Worm (Caenorhabditis elegans) whole organism, late embryonic: ENCODE measurements around the gene Y59H11AM.1.
A peak's percentile ranks its signal among the peaks of the same experiment; 100 is the strongest.

ENCODE experiments used
- C38D4.7 ChIP-seq: fragments of 200-800 bp; sonication (Bioruptor generic); optimal IDR thresholded peaks from 2 replicates; lab custom pipeline; 2018; ENCODE audit warnings: mild to moderate bottlenecking, missing genetic modification characterization, moderate library complexity, missing compliant biosample characterization
- F13H6.1 ChIP-seq: sonication (generic microtip); optimal IDR thresholded peaks from 2 replicates; lab custom pipeline; 2016; ENCODE audit warnings: missing genetic modification characterization, missing compliant biosample characterization
- T23F11.4 ChIP-seq: fragments of 200-800 bp; sonication (Bioruptor generic); optimal IDR thresholded peaks from 2 replicates; lab custom pipeline; 2018; ENCODE audit warnings: mild to moderate bottlenecking, missing genetic modification characterization, missing compliant biosample characterization
- ahr-1 ChIP-seq: sonication (generic microtip); optimal IDR thresholded peaks from 2 replicates; lab custom pipeline; 2016; ENCODE audit warnings: missing genetic modification characterization, missing compliant biosample characterization
- ama-1 ChIP-seq: fragments of 150-350 bp; optimal IDR thresholded peaks from 2 replicates; lab custom pipeline; 2014
- ceh-14 ChIP-seq: sonication (generic microtip); optimal IDR thresholded peaks from 2 replicates; lab custom pipeline; 2016; ENCODE audit warnings: missing genotype, missing genetic modification characterization, missing compliant biosample characterization
- ceh-19 ChIP-seq: fragments of 200-800 bp; sonication (Bioruptor generic); optimal IDR thresholded peaks from 2 replicates; lab custom pipeline; 2018; ENCODE audit warnings: mild to moderate bottlenecking, missing genetic modification characterization, missing compliant biosample characterization
- ceh-2 ChIP-seq: sonication (generic microtip); optimal IDR thresholded peaks from 2 replicates; lab custom pipeline; 2016; ENCODE audit warnings: missing genotype, missing genetic modification characterization, missing compliant biosample characterization
- ceh-24 ChIP-seq: sonication (generic microtip); optimal IDR thresholded peaks from 2 replicates; lab custom pipeline; 2016; ENCODE audit warnings: mild to moderate bottlenecking, missing genetic modification characterization, missing compliant biosample characterization
- ceh-34 ChIP-seq: sonication (generic microtip); optimal IDR thresholded peaks from 2 replicates; lab custom pipeline; 2016; ENCODE audit warnings: mild to moderate bottlenecking, missing genetic modification characterization, missing compliant biosample characterization
- ceh-45 ChIP-seq: fragments of 200-800 bp; sonication (Bioruptor generic); IDR thresholded peaks from 2 replicates; pipeline ENCODE4 v1.3.6; 2022; ENCODE audit warnings: missing genetic modification reagents, missing genetic modification characterization, missing compliant biosample characterization
- ceh-6 ChIP-seq: fragments of 200-800 bp; sonication (Bioruptor generic); optimal IDR thresholded peaks from 2 replicates; lab custom pipeline; 2018; ENCODE audit warnings: mild to moderate bottlenecking, missing genetic modification characterization, missing compliant biosample characterization
- ceh-9 ChIP-seq: sonication (generic microtip); optimal IDR thresholded peaks from 2 replicates; lab custom pipeline; 2016; ENCODE audit warnings: mild to moderate bottlenecking, missing genetic modification characterization, inconsistent platforms, missing compliant biosample characterization
- che-1 ChIP-seq: sonication (generic microtip); optimal IDR thresholded peaks from 2 replicates; lab custom pipeline; 2016; ENCODE audit warnings: mild to moderate bottlenecking, missing genetic modification characterization, missing compliant biosample characterization
- dmd-4 ChIP-seq: sonication (generic microtip); optimal IDR thresholded peaks from 2 replicates; lab custom pipeline; 2016; ENCODE audit warnings: borderline replicate concordance, missing genetic modification characterization, missing compliant biosample characterization
- elt-2 ChIP-seq: sonication (generic microtip); optimal IDR thresholded peaks from 2 replicates; lab custom pipeline; 2016; ENCODE audit warnings: missing genetic modification reagents, missing genetic modification characterization, missing compliant biosample characterization
- elt-4 ChIP-seq: sonication (generic microtip); optimal IDR thresholded peaks from 2 replicates; lab custom pipeline; 2016; ENCODE audit warnings: missing genetic modification characterization, missing compliant biosample characterization
- ets-4 ChIP-seq: sonication (generic microtip); optimal IDR thresholded peaks from 2 replicates; lab custom pipeline; 2016; ENCODE audit warnings: missing genetic modification characterization, missing compliant biosample characterization
- fax-1 ChIP-seq: sonication (generic microtip); optimal IDR thresholded peaks from 2 replicates; lab custom pipeline; 2016; ENCODE audit warnings: missing genotype, missing genetic modification characterization, missing compliant biosample characterization
- hlh-13 ChIP-seq: fragments of 200-800 bp; sonication (Bioruptor generic); optimal IDR thresholded peaks from 2 replicates; lab custom pipeline; 2018; ENCODE audit warnings: mild to moderate bottlenecking, missing genetic modification characterization, missing compliant biosample characterization
- hlh-15 ChIP-seq: sonication (generic microtip); optimal IDR thresholded peaks from 2 replicates; lab custom pipeline; 2016; ENCODE audit warnings: missing genetic modification characterization, missing compliant biosample characterization
- lim-6 ChIP-seq: sonication (generic microtip); optimal IDR thresholded peaks from 2 replicates; lab custom pipeline; 2016; ENCODE audit warnings: missing genetic modification characterization, missing compliant biosample characterization
- lin-11 ChIP-seq: fragments of 200-800 bp; sonication (Bioruptor generic); optimal IDR thresholded peaks from 2 replicates; lab custom pipeline; 2018; ENCODE audit warnings: mild to moderate bottlenecking, missing genetic modification characterization, missing compliant biosample characterization
- mec-3 ChIP-seq: sonication (generic microtip); optimal IDR thresholded peaks from 2 replicates; lab custom pipeline; 2016; ENCODE audit warnings: borderline replicate concordance, missing genetic modification characterization, missing compliant biosample characterization
- nfya-1 ChIP-seq: sonication (generic microtip); optimal IDR thresholded peaks from 2 replicates; lab custom pipeline; 2017; ENCODE audit warnings: missing genetic modification characterization, mild to moderate bottlenecking, missing compliant biosample characterization, antibody characterized with exemption, moderate library complexity
- nhr-11 ChIP-seq: fragments of 150-350 bp; optimal IDR thresholded peaks from 2 replicates; lab custom pipeline; 2014; ENCODE audit warnings: missing biosample characterization, missing genetic modification characterization
- odd-2 ChIP-seq: sonication (generic microtip); optimal IDR thresholded peaks from 2 replicates; lab custom pipeline; 2017; ENCODE audit warnings: antibody characterized with exemption, mild to moderate bottlenecking, missing genetic modification characterization, missing compliant biosample characterization
- pat-9 ChIP-seq: fragments of 200-800 bp; sonication (Bioruptor generic); optimal IDR thresholded peaks from 2 replicates; lab custom pipeline; 2018; ENCODE audit warnings: mild to moderate bottlenecking, missing genetic modification characterization, moderate library complexity, missing compliant biosample characterization
- pha-4 ChIP-seq: fragments of 150-350 bp; optimal IDR thresholded peaks from 2 replicates; lab custom pipeline; 2018; ENCODE audit warnings: missing biosample characterization, missing genetic modification reagents, missing genetic modification characterization
- ref-2 ChIP-seq: sonication (generic microtip); optimal IDR thresholded peaks from 2 replicates; lab custom pipeline; 2016; ENCODE audit warnings: missing genetic modification characterization, missing compliant biosample characterization
- sdc-2 ChIP-seq: sonication (generic microtip); optimal IDR thresholded peaks from 2 replicates; lab custom pipeline; 2016; ENCODE audit warnings: missing genotype, missing genetic modification characterization, missing compliant biosample characterization
- sox-2 ChIP-seq: fragments of 200-800 bp; sonication (Bioruptor generic); IDR thresholded peaks from 2 replicates; pipeline ENCODE4 v1.3.6; 2022; ENCODE audit warnings: missing genetic modification reagents, missing genetic modification characterization, missing compliant biosample characterization
- sox-4 ChIP-seq: sonication (generic microtip); optimal IDR thresholded peaks from 2 replicates; lab custom pipeline; 2017; ENCODE audit warnings: mild to moderate bottlenecking, missing genetic modification characterization, inconsistent platforms, missing compliant biosample characterization
- syd-9 ChIP-seq: sonication (generic microtip); optimal IDR thresholded peaks from 2 replicates; lab custom pipeline; 2016; ENCODE audit warnings: mild to moderate bottlenecking, missing genetic modification characterization, moderate library complexity, missing compliant biosample characterization
- unc-3 ChIP-seq, 2 experiments: fragments of 200-800 bp in 1 of 2; sonication (Bioruptor generic) in 1 of 2; sonication (generic microtip) in 1 of 2; conservative IDR thresholded peaks in 1 of 2; optimal IDR thresholded peaks in 1 of 2; 2 replicates each; pipeline versions ENCODE4 v1.3.6 to Lab custom; 2016 to 2022; ENCODE audit warnings: missing compliant biosample characterization in 2 of 2, missing genetic modification characterization in 2 of 2, missing genetic modification reagents in 1 of 2
- unc-42 ChIP-seq: sonication (generic microtip); optimal IDR thresholded peaks from 2 replicates; lab custom pipeline; 2016; ENCODE audit warnings: missing genotype, missing genetic modification characterization, missing compliant biosample characterization
- unc-55 ChIP-seq: sonication (generic microtip); optimal IDR thresholded peaks from 2 replicates; lab custom pipeline; 2017; ENCODE audit warnings: missing biosample characterization, missing genetic modification reagents, missing genetic modification characterization
- unc-86 ChIP-seq: sonication (generic microtip); optimal IDR thresholded peaks from 2 replicates; lab custom pipeline; 2016; ENCODE audit warnings: missing genetic modification characterization, missing compliant biosample characterization
- zip-5 ChIP-seq: sonication (generic microtip); optimal IDR thresholded peaks from 2 replicates; lab custom pipeline; 2016; ENCODE audit warnings: missing genetic modification characterization, missing compliant biosample characterization
- ztf-16 ChIP-seq: sonication (generic microtip); optimal IDR thresholded peaks from 2 replicates; lab custom pipeline; 2017; ENCODE audit warnings: missing genetic modification characterization, missing compliant biosample characterization

The Y59H11AM.1 gene

DNA sequence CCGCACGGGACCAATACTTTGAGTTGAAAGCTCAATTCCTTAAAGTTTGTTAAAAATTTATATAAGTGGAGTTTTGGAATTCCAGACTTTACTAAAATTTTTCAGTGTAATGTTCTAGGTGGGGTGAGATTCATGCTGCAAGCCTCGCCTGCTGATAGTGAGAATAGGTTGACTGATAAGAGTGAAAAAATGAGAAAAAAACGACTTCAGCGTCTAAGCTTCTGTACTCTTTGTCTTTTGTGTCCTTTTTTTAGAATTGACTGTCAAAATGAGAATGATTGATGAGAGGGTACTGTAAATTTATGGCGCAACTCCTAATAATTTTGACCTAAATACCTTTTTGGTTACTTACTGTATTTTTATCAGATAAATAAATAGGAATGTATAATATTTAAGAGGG lies 37.0 kb upstream of the Y59H11AM.1 start:
- TF ChIP-seq elt-2 (tag; lab: Kevin White, UChicago), result peak; percentile 45
- TF ChIP-seq ceh-24 (tag; lab: Kevin White, UChicago), result no peak

DNA sequence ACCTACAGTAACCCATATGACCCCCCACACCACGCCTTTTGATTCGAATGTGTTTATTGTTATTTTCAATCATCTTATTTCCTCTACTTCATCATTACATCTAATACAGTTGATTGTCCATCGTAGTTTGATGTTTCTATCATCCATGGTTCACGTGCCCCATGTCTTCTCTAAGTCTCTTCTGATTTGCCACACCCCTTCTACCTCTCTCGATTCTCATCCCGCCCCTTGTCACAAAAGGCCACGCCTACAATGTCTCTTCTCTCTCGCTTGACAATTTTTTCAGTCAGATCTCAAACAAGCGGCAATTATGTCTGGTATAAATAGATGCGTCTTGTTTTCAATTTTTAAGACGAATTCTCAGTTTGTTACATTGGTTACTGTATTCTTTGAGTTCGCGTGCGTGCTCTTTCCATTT lies 36.2 kb upstream of the Y59H11AM.1 start:
- TF ChIP-seq C38D4.7, result no peak
- TF ChIP-seq ama-1 (lab: Kevin White, UChicago), result no peak
- no peak for TF ChIP-seq ets-4 (tag; lab: Kevin White, UChicago)
- TF ChIP-seq ceh-6 (GFP tag; lab: Kevin White, UChicago), result no peak
- TF ChIP-seq syd-9, result no peak
- TF ChIP-seq unc-86 (tag; lab: Kevin White, UChicago), result no peak
- TF ChIP-seq unc-55 (GFP tag; lab: Kevin White, UChicago), result peak; percentile 81
- no peak for TF ChIP-seq sox-4
- no peak for TF ChIP-seq nfya-1 (tag; lab: Kevin White, UChicago)

DNA sequence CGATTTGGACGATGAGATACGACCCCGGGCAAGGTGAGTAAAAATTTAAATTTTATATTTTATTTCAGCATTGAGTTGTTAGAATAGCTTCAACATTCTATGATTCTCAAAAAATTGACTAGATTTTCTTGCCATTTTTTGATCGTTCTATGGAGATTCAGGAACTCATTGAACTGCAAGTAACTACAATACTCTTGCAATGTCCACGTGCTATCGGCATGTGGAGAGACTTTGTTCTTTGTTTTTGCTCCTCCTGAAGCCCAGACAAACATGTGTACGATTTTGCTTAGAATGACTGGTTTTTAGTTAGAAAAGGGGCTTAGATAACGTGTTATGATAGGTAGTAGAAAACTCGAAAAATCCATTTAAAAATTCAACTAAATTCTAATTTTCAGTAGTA lies 35.3 kb upstream of the Y59H11AM.1 start:
- TF ChIP-seq ceh-2 (tag; lab: Kevin White, UChicago) (no peak), zip-5 (tag; lab: Kevin White, UChicago) (no peak), ref-2 (no peak), T23F11.4 (no peak), fax-1 (tag; lab: Kevin White, UChicago) (no peak), ceh-14 (no peak), pha-4 (tag; lab: Kevin White, UChicago) (no peak), lim-6 (tag; lab: Kevin White, UChicago) (no peak), sdc-2 (tag; lab: Kevin White, UChicago) (no peak), unc-3 (GFP tag; conservative IDR thresholded peaks at IDR 0.05; lab: Robert Waterston, UW) (no peak), unc-3 (tag; optimal IDR thresholded peaks at IDR 0.05; lab: Kevin White, UChicago) (no peak), mec-3 (tag; lab: Kevin White, UChicago) (no peak), elt-2 (tag; lab: Kevin White, UChicago) (no peak), dmd-4 (no peak), ceh-19 (no peak)

DNA sequence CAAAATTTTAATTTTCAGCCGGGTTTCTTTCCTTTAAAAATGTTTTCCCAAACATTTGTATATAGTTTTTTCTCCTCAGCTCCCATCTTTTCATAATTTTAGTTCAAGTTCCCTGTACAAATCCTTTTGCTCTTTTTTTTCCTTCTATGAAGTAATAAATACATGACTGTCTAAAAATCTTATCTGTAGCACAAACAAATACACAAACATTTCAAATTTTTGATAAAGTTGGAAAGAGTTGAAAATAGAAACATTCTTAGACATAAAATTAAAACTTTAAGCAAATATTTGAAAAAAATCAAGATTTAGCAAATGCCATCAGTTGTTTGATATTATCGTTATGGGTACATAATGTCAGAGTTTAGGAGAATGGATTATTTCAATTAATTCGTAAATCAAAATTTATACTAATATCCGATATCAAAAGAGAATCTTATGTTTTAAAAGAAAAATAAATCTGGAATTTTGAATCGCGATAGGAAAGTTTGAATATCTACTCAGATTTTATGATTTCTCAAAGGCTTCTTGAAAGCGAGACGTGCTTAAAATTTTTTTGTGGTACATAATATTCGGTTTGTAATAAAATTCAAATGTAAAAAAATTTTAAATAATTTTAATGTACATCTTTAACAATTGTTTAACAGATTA lies 33.1 kb upstream of the Y59H11AM.1 start:
- TF ChIP-seq nhr-11 (tag; lab: Kevin White, UChicago) (no peak), elt-4 (tag; lab: Kevin White, UChicago) (no peak), pat-9 (no peak), F13H6.1 (tag; lab: Kevin White, UChicago) (no peak), ceh-19 (no peak), hlh-15 (tag; lab: Kevin White, UChicago) (no peak), ztf-16 (tag; lab: Kevin White, UChicago) (no peak), odd-2 (tag; lab: Kevin White, UChicago) (no peak), ceh-45 (GFP tag; lab: Robert Waterston, UW) (no peak), pha-4 (tag; lab: Kevin White, UChicago) (no peak), che-1 (no peak)
- TF ChIP-seq, all 69 proteins: peak for 0

DNA sequence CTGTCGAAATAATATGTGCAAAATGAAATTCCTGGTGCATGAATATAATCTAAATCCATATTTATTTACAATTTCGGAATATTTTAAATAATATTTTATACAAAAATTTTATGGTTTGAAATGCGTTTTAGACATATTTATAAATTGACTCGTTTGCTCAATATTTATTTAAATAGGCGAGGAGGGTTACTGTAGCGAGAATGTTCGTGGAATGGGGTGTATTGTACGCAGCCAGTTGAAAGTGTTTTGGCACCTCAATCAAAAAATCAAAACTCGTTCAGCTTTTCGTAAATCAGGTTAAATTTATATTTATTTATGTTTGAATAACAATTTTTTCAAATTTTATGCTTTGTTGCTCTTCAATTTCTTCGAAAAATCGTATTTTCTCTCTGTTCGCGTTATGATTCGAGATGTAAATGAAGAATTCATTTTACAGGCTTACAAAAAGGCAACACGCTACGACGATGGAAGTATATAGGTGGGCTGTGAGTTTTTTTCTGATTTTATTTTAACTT lies 32.5 kb upstream of the Y59H11AM.1 start, which contains the start of gene hyl-1:
Gene hyl-1, plus strand, starts transcription at position 465 of the 515 bp plus-strand sequence.
- TF ChIP-seq hlh-13, result no peak
- no peak for TF ChIP-seq ahr-1 (tag; lab: Kevin White, UChicago)
- no peak for TF ChIP-seq unc-42 (tag; lab: Kevin White, UChicago)
- no peak for TF ChIP-seq ceh-9 (tag; lab: Kevin White, UChicago)
- no peak for TF ChIP-seq ceh-14
- no peak for TF ChIP-seq sox-2 (GFP tag; lab: Robert Waterston, UW)
- TF ChIP-seq lin-11 (tag; lab: Kevin White, UChicago), result no peak
- TF ChIP-seq ceh-34, result no peak
